Worm (Caenorhabditis elegans) whole organism, early embryonic: ENCODE data around the gene Y43F8B.10.

Experiments used
- F13C5.2 ChIP-seq: sonication (generic microtip); optimal IDR thresholded peaks from 2 replicates; lab custom pipeline; 2017; ENCODE audit warnings: mild to moderate bottlenecking, missing genetic modification characterization, inconsistent platforms, missing compliant biosample characterization
- ama-1 ChIP-seq: fragments of 150-350 bp; optimal IDR thresholded peaks from 2 replicates; lab custom pipeline; 2014
- hmbx-1 ChIP-seq: sonication (generic microtip); optimal IDR thresholded peaks from 2 replicates; lab custom pipeline; 2016; ENCODE audit warnings: mild to moderate bottlenecking, missing genetic modification characterization, missing compliant biosample characterization
- hmg-4 ChIP-seq: fragments of 200-800 bp; sonication (Bioruptor generic); optimal IDR thresholded peaks from 2 replicates; lab custom pipeline; 2018; ENCODE audit warnings: mild to moderate bottlenecking, missing genetic modification characterization, missing compliant biosample characterization
- tbx-11 ChIP-seq: fragments of 200-800 bp; sonication (Bioruptor generic); IDR thresholded peaks from 2 replicates; pipeline ENCODE4 v1.3.6; 2022; ENCODE audit warnings: missing genetic modification characterization, missing compliant biosample characterization

DNA sequence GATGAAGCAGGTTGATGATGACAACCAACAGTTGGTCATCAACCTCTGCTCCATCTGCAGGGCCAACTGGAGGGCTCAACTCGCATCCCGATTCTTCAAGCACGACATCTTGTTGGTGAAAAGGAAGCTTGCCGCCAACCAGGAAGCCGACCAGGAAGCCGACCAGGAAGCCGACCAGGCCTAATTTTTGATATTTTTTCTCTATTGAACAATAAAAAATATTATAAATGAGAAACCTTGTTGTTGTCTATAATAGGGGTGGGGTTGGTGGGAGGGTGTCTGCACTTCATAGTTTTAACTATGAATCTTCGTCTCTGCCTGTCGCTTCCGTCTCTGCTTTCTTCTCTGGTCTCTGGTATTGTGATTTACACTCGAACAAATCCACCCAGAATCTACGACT lies 11.4 kb downstream of the Y43F8B.10 start, which contains the start of gene Y43F8B.18:
- TF ChIP-seq hmbx-1 (tag; lab: Kevin White, UChicago): no peak
- no peak for TF ChIP-seq ama-1
- TF ChIP-seq F13C5.2: no peak
- no peak for TF ChIP-seq tbx-11 (GFP tag; lab: Robert Waterston, UW)
- no peak for TF ChIP-seq hmg-4
